Worm (Caenorhabditis elegans) whole organism, L1 larva: ENCODE measurements around the gene cbn-1.

ENCODE experiments used
- C16A3.4 ChIP-seq: fragments of 150-350 bp; optimal IDR thresholded peaks from 2 replicates; lab custom pipeline; 2014; ENCODE audit warnings: missing biosample characterization, missing genetic modification characterization
- F16B12.6 ChIP-seq: fragments of 150-350 bp; optimal IDR thresholded peaks from 2 replicates; lab custom pipeline; 2014; ENCODE audit warnings: missing biosample characterization, missing genetic modification characterization
- aha-1 ChIP-seq: fragments of 150-350 bp; optimal IDR thresholded peaks from 2 replicates; lab custom pipeline; 2014; ENCODE audit warnings: missing biosample characterization, missing genetic modification characterization
- aly-2 ChIP-seq: fragments of 150-350 bp; optimal IDR thresholded peaks from 2 replicates; lab custom pipeline; 2014; ENCODE audit warnings: missing biosample characterization, missing genetic modification characterization
- ceh-8 ChIP-seq: fragments of 200-800 bp; sonication (Bioruptor generic); optimal IDR thresholded peaks from 2 replicates; lab custom pipeline; 2018; ENCODE audit warnings: mild to moderate bottlenecking, missing genetic modification characterization, moderate library complexity, missing compliant biosample characterization
- ceh-82 ChIP-seq, 3 experiments: fragments of 150-350 bp in 1 of 3; sonication (generic microtip) in 2 of 3; optimal IDR thresholded peaks; 2 replicates each; lab custom pipeline; 2014 to 2017; ENCODE audit warnings: missing biosample characterization in 3 of 3, missing genetic modification characterization in 3 of 3
- ceh-90 ChIP-seq: sonication (generic microtip); optimal IDR thresholded peaks from 2 replicates; lab custom pipeline; 2016; ENCODE audit warnings: missing genetic modification characterization, missing compliant biosample characterization
- dpl-1 ChIP-seq, 3 experiments: fragments of 150-350 bp in 2 of 3; sonication (generic microtip) in 1 of 3; optimal IDR thresholded peaks; 2 replicates each; lab custom pipeline; 2014 to 2017; ENCODE audit warnings: missing biosample characterization in 3 of 3, missing genetic modification characterization in 3 of 3, missing genetic modification reagents in 3 of 3
- dsc-1 ChIP-seq: sonication (generic microtip); optimal IDR thresholded peaks from 2 replicates; lab custom pipeline; 2016; ENCODE audit warnings: mild to moderate bottlenecking, missing genetic modification characterization, missing compliant biosample characterization
- efl-1 ChIP-seq, 4 experiments: fragments of 150-350 bp; optimal IDR thresholded peaks in 3 of 4; peaks in 1 of 4; 1 replicate in 1 of 4; 2 replicates in 3 of 4; lab custom pipeline; 2014; ENCODE audit warnings: missing biosample characterization in 2 of 4, missing genetic modification characterization in 2 of 4, missing genetic modification reagents in 2 of 4
- efl-3 ChIP-seq: fragments of 200-800 bp; sonication (Bioruptor generic); optimal IDR thresholded peaks from 2 replicates; lab custom pipeline; 2018; ENCODE audit warnings: mild to moderate bottlenecking, missing genetic modification characterization, missing compliant biosample characterization
- egl-13 ChIP-seq: sonication (generic microtip); optimal IDR thresholded peaks from 2 replicates; lab custom pipeline; 2016; ENCODE audit warnings: missing genotype, missing genetic modification reagents, missing genetic modification characterization, missing compliant biosample characterization
- egl-27 ChIP-seq, 2 experiments: fragments of 150-350 bp in 1 of 2; sonication (generic microtip); optimal IDR thresholded peaks; 3 replicates each; lab custom pipeline; 2017 to 2018; ENCODE audit warnings: missing biosample characterization in 2 of 2, missing genetic modification characterization in 2 of 2, missing genetic modification reagents in 2 of 2
- elt-3 ChIP-seq, 6 experiments: fragments of 150-350 bp in 1 of 6; sonication (generic microtip); optimal IDR thresholded peaks; 2 replicates each; lab custom pipeline; 2017 to 2018; ENCODE audit warnings: missing biosample characterization in 6 of 6, missing genetic modification characterization in 6 of 6, inconsistent platforms in 1 of 6
- ets-5 ChIP-seq: fragments of 200-800 bp; sonication (Bioruptor generic); IDR thresholded peaks from 2 replicates; pipeline ENCODE4 v1.3.6; 2022; ENCODE audit warnings: missing genetic modification characterization, missing compliant biosample characterization
- fkh-4 ChIP-seq: sonication (generic microtip); optimal IDR thresholded peaks from 2 replicates; lab custom pipeline; 2016; ENCODE audit warnings: missing compliant biosample characterization, missing genetic modification characterization, borderline replicate concordance
- fkh-8 ChIP-seq: sonication (generic microtip); optimal IDR thresholded peaks from 2 replicates; lab custom pipeline; 2016; ENCODE audit warnings: mild to moderate bottlenecking, missing genetic modification characterization, missing compliant biosample characterization
- fos-1 ChIP-seq: fragments of 150-350 bp; optimal IDR thresholded peaks from 2 replicates; lab custom pipeline; 2014; ENCODE audit warnings: missing biosample characterization, missing genetic modification characterization
- grh-1 ChIP-seq: fragments of 200-800 bp; sonication (Bioruptor generic); IDR thresholded peaks from 2 replicates; pipeline ENCODE4 v1.3.6; 2022; ENCODE audit warnings: missing genetic modification reagents, missing genetic modification characterization, missing compliant biosample characterization
- hlh-17 ChIP-seq: fragments of 200-800 bp; sonication (Bioruptor generic); optimal IDR thresholded peaks from 2 replicates; lab custom pipeline; 2018; ENCODE audit warnings: missing genetic modification characterization, mild to moderate bottlenecking, missing compliant biosample characterization, moderate library complexity, borderline replicate concordance
- lin-13 ChIP-seq: fragments of 150-350 bp; optimal IDR thresholded peaks from 2 replicates; lab custom pipeline; 2014; ENCODE audit warnings: missing biosample characterization, missing genetic modification reagents, missing genetic modification characterization
- lin-14 ChIP-seq: fragments of 200-800 bp; sonication (Bioruptor generic); optimal IDR thresholded peaks from 2 replicates; lab custom pipeline; 2018; ENCODE audit warnings: mild to moderate bottlenecking, missing genetic modification characterization, moderate library complexity, missing compliant biosample characterization
- lin-35 ChIP-seq, 2 experiments: fragments of 150-350 bp; optimal IDR thresholded peaks; 2 replicates each; lab custom pipeline; 2014; ENCODE audit warnings: missing biosample characterization in 2 of 2, missing genetic modification characterization in 2 of 2, missing genetic modification reagents in 2 of 2
- mdl-1 ChIP-seq, 2 experiments: fragments of 150-350 bp; optimal IDR thresholded peaks; 2 replicates each; lab custom pipeline; 2014 to 2017; ENCODE audit warnings: missing biosample characterization in 2 of 2, missing genetic modification characterization in 2 of 2, inconsistent platforms in 1 of 2
- nhr-19 ChIP-seq: fragments of 200-800 bp; sonication (Bioruptor generic); conservative IDR thresholded peaks from 2 replicates; pipeline ENCODE4 v1.3.6; 2022; ENCODE audit warnings: missing genetic modification characterization, missing compliant biosample characterization
- nhr-20 ChIP-seq: sonication (generic microtip); optimal IDR thresholded peaks from 2 replicates; lab custom pipeline; 2016; ENCODE audit warnings: mild to moderate bottlenecking, missing genetic modification characterization, missing compliant biosample characterization
- nhr-237 ChIP-seq: fragments of 150-350 bp; optimal IDR thresholded peaks from 2 replicates; lab custom pipeline; 2014; ENCODE audit warnings: missing biosample characterization, missing genetic modification characterization
- nhr-47 ChIP-seq: sonication (generic microtip); optimal IDR thresholded peaks from 2 replicates; lab custom pipeline; 2016; ENCODE audit warnings: mild to moderate bottlenecking, missing genetic modification characterization, moderate library complexity, missing compliant biosample characterization
- nhr-76 ChIP-seq: sonication (generic microtip); optimal IDR thresholded peaks from 2 replicates; lab custom pipeline; 2017; ENCODE audit warnings: missing biosample characterization, missing genetic modification characterization
- nhr-84 ChIP-seq: sonication (generic microtip); optimal IDR thresholded peaks from 2 replicates; lab custom pipeline; 2017; ENCODE audit warnings: missing biosample characterization, missing genetic modification characterization
- pag-3 ChIP-seq: sonication (generic microtip); optimal IDR thresholded peaks from 2 replicates; lab custom pipeline; 2017; ENCODE audit warnings: missing genetic modification characterization, mild to moderate bottlenecking, missing compliant biosample characterization, antibody characterized with exemption, borderline replicate concordance; ENCODE audit not compliant: insufficient read depth
- snpc-4 ChIP-seq: fragments of 150-350 bp; optimal IDR thresholded peaks from 2 replicates; lab custom pipeline; 2014; ENCODE audit warnings: missing biosample characterization, missing genetic modification characterization
- snu-23 ChIP-seq: sonication (generic microtip); optimal IDR thresholded peaks from 2 replicates; lab custom pipeline; 2016; ENCODE audit warnings: missing genetic modification characterization, missing compliant biosample characterization
- sox-4 ChIP-seq: sonication (generic microtip); optimal IDR thresholded peaks from 2 replicates; lab custom pipeline; 2016; ENCODE audit warnings: missing genetic modification characterization, missing compliant biosample characterization
- tlp-1 ChIP-seq: fragments of 150-350 bp; optimal IDR thresholded peaks from 2 replicates; lab custom pipeline; 2014; ENCODE audit warnings: missing biosample characterization, missing genetic modification characterization
- unc-130 ChIP-seq: fragments of 150-350 bp; optimal IDR thresholded peaks from 2 replicates; lab custom pipeline; 2017; ENCODE audit warnings: missing biosample characterization, missing genetic modification characterization, inconsistent platforms
- unc-30 ChIP-seq: sonication (generic microtip); optimal IDR thresholded peaks from 2 replicates; lab custom pipeline; 2017; ENCODE audit warnings: missing biosample characterization, missing genetic modification characterization
- unc-62 ChIP-seq: fragments of 150-350 bp; optimal IDR thresholded peaks from 2 replicates; lab custom pipeline; 2014; ENCODE audit warnings: missing biosample characterization, missing genetic modification reagents, missing genetic modification characterization
- unc-98 ChIP-seq: fragments of 200-800 bp; sonication (Bioruptor generic); IDR thresholded peaks from 2 replicates; pipeline ENCODE4 v1.3.6; 2022; ENCODE audit warnings: missing genetic modification characterization, missing compliant biosample characterization
- xbp-1 ChIP-seq: sonication (generic microtip); optimal IDR thresholded peaks from 2 replicates; lab custom pipeline; 2016; ENCODE audit warnings: missing genetic modification characterization, missing compliant biosample characterization
- zag-1 ChIP-seq: fragments of 150-350 bp; optimal IDR thresholded peaks from 2 replicates; lab custom pipeline; 2014; ENCODE audit warnings: missing biosample characterization, missing genetic modification characterization
- zip-4 ChIP-seq: fragments of 200-800 bp; sonication (Bioruptor generic); optimal IDR thresholded peaks from 2 replicates; lab custom pipeline; 2018; ENCODE audit warnings: mild to moderate bottlenecking, missing genetic modification characterization, moderate library complexity, missing compliant biosample characterization

Gene cbn-1

ce11 chrII:285627-286550 lies 46.4 kb downstream of the cbn-1 start, which contains the start of gene B0432.10 (continued):
- TF ChIP-seq lin-35 (GFP tag; optimal IDR thresholded peaks at IDR 0.05; lab: Kevin White, UChicago) (peak; percentile 95 to 97), hlh-17 (GFP tag; lab: Kevin White, UChicago) (no peak), unc-130 (tag; lab: Kevin White, UChicago) (peak; percentile 95), ceh-8 (peak; percentile 61), unc-98 (GFP tag; lab: Robert Waterston, UW) (no peak), zag-1 (tag; lab: Kevin White, UChicago) (no peak), C16A3.4 (peak; percentile 85), nhr-19 (peak; percentile 91), dpl-1 (GFP tag; optimal IDR thresholded peaks at IDR 0.05; lab: Kevin White, UChicago) (peak; percentile 97 to 98 (median 97)), nhr-237 (tag; lab: Kevin White, UChicago) (peak; percentile 53), lin-13 (GFP tag; lab: Kevin White, UChicago) (peak; percentile 85), F16B12.6 (peak; percentile 64), efl-3 (no peak), mdl-1 (tag; optimal IDR thresholded peaks at IDR 0.05; lab: Kevin White, UChicago) (peak in 1 of 2 experiments; percentile 72), unc-30 (no peak), tlp-1 (tag; lab: Kevin White, UChicago) (no peak), fos-1 (peak; percentile 55), egl-27 (tag; optimal IDR thresholded peaks at IDR 0.05; lab: Kevin White, UChicago) (no peak), nhr-76 (tag; lab: Kevin White, UChicago) (no peak), lin-14 (peak; percentile 89), ceh-90 (peak; percentile 43), egl-13 (tag; lab: Kevin White, UChicago) (peak; percentile 81), xbp-1 (tag; lab: Kevin White, UChicago) (peak; percentile 88), grh-1 (GFP tag; lab: Robert Waterston, UW) (peak; percentile 77), efl-1 (optimal IDR thresholded peaks at IDR 0.05; lab: Kevin White, UChicago) (peak; percentile 76 to 97), efl-1 (GFP tag; optimal IDR thresholded peaks at IDR 0.05 in 1 of 2; lab: Kevin White, UChicago) (peak; percentile 97 to 100), ceh-82 (tag; optimal IDR thresholded peaks at IDR 0.05; lab: Kevin White, UChicago) (peak; percentile 92 to 93 (median 93)), aly-2 (tag; lab: Kevin White, UChicago) (peak; percentile 23), sox-4 (tag; lab: Kevin White, UChicago) (peak; percentile 62), nhr-84 (no peak), aha-1 (tag; lab: Kevin White, UChicago) (peak; percentile 32), snpc-4 (tag; lab: Kevin White, UChicago) (peak; percentile 84), dsc-1 (tag; lab: Kevin White, UChicago) (peak; percentile 88), zip-4 (GFP tag; lab: Kevin White, UChicago) (peak; percentile 55)

DNA sequence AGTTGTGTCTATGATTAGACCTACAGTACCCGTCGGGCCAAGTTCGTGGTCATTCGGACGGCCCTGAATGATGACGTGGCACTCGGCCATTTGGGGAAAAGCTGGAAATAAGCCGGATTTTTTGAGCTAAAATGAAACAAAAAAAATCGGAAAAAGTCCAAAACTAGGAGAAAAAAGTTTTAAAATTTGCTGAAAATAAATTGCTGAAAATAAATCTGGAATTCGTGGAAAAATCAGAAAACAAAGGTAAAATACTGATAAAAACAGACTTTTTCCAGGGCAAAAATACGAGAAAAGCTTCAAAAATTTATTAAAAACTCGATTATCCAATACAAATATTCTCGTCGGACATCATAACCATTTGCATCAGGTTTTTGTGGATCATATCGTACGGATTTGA lies 48.7 kb downstream of the cbn-1 start, which contains the start of gene B0432.9:
TSS of gene B0432.9 (minus strand) at position 101 of the 400 bp plus-strand sequence.
- TF ChIP-seq aly-2 (tag; lab: Kevin White, UChicago) (no peak), snu-23 (GFP tag; lab: Kevin White, UChicago) (no peak), C16A3.4 (no peak), nhr-47 (tag; lab: Kevin White, UChicago) (no peak)

DNA sequence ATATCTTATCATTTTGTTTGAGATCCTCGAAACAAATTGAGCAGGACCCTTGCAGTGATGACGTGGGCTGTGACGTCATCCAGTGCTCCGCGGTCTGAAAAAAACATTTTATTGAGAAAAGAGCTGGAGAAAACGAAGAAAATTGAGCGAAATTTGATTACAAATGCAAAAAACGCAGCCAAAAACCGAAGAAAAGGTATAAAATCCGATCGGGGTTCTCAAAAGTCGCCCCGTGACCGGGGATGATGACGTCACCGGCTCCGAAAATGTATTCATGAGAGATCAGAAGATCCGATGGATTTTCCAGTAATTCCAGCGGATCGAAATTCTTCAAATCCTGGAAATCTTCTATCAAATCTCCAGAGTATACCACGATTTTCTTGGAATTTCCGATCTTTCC lies 49.8 kb downstream of the cbn-1 start, which contains the start of gene trul-1:
TSS of gene trul-1 (minus strand) at position 101 of the 400 bp plus-strand sequence.
- no peak for TF ChIP-seq pag-3
- no peak for TF ChIP-seq unc-62
- no peak for TF ChIP-seq snu-23 (GFP tag; lab: Kevin White, UChicago)
- no peak for TF ChIP-seq fkh-8 (tag; lab: Kevin White, UChicago)
- TF ChIP-seq tlp-1 (tag; lab: Kevin White, UChicago): no peak
- TF ChIP-seq fkh-4 (tag; lab: Kevin White, UChicago): no peak
- TF ChIP-seq nhr-20 (tag; lab: Kevin White, UChicago): no peak
- no peak for TF ChIP-seq elt-3 (tag; optimal IDR thresholded peaks at IDR 0.05; lab: Kevin White, UChicago)
- no peak for TF ChIP-seq ets-5 (GFP tag; lab: Robert Waterston, UW)
